Fruit fly (Drosophila melanogaster): ENCODE measurements around the gene CG13144.

Gene CG13144

dm6 chr2L:10519225-10519624 is 28.0 kb upstream of the CG13144 start (continued):
- TF ChIP-seq lola (GFP tag; optimal IDR thresholded peaks at IDR 0.05) (no peak), dmrt93B (GFP tag; optimal IDR thresholded peaks at IDR 0.05) (peak; percentile 53)

dm6 chr2L:10517085-10517484 is 25.8 kb upstream of the CG13144 start, which contains the start of the genes Fatp1 and Lrr47:
TSS of gene Fatp1 (minus strand) at chr2L:10517218.
TSS of gene Lrr47 (plus strand) at chr2L:10517335.
- TF ChIP-seq pan (optimal IDR thresholded peaks at IDR 0.05) (no peak), lola (GFP tag; optimal IDR thresholded peaks at IDR 0.05) (no peak), fru (GFP tag; optimal IDR thresholded peaks at IDR 0.05) (peak; percentile 20), Hr83 (GFP tag; optimal IDR thresholded peaks at IDR 0.05; ENCODE audit: poor library complexity, severe bottlenecking) (peak; percentile 46), woc (GFP tag; optimal IDR thresholded peaks at IDR 0.05) (peak; percentile 25)

dm6 chr2L:10516470-10517048 is 25.3 kb upstream of the CG13144 start:
- no peak for TF ChIP-seq Abd-B (GFP tag; optimal IDR thresholded peaks at IDR 0.05)
- TF ChIP-seq h (GFP tag; optimal IDR thresholded peaks at IDR 0.05) = peak; percentile 66
- no peak for TF ChIP-seq pan (optimal IDR thresholded peaks at IDR 0.05)
- no peak for TF ChIP-seq Jra (GFP tag; optimal IDR thresholded peaks at IDR 0.05)
- TF ChIP-seq CG9705 (GFP tag; optimal IDR thresholded peaks at IDR 0.05) = peak; percentile 32
- peak; percentile 50 for TF ChIP-seq Sp1 (GFP tag; optimal IDR thresholded peaks at IDR 0.05)
- no peak for TF ChIP-seq sv (GFP tag; optimal IDR thresholded peaks at IDR 0.05)
- no peak for TF ChIP-seq dl (GFP tag; optimal IDR thresholded peaks at IDR 0.05; ENCODE audit: insufficient read depth in 1 of 2, partially characterized antibody in 2 of 2)
- no peak for TF ChIP-seq Hr78 (GFP tag; optimal IDR thresholded peaks at IDR 0.05)
- peak; percentile 34 for TF ChIP-seq ey (GFP tag; optimal IDR thresholded peaks at IDR 0.05)
- TF ChIP-seq jim (GFP tag; optimal IDR thresholded peaks at IDR 0.05) = no peak
- no peak for TF ChIP-seq OdsH (GFP tag; optimal IDR thresholded peaks at IDR 0.05)
- no peak for TF ChIP-seq N (GFP tag; optimal IDR thresholded peaks at IDR 0.05)
- TF ChIP-seq brk (GFP tag; optimal IDR thresholded peaks at IDR 0.05) = no peak
- TF ChIP-seq foxo (GFP tag; optimal IDR thresholded peaks at IDR 0.05) = peak in 1 of 2 experiments; percentile 59
- TF ChIP-seq lola (GFP tag; optimal IDR thresholded peaks at IDR 0.05) = no peak
- TF ChIP-seq br (GFP tag; optimal IDR thresholded peaks at IDR 0.05) = peak; percentile 57
- no peak for TF ChIP-seq usp (GFP tag; optimal IDR thresholded peaks at IDR 0.05)
- TF ChIP-seq Rel (GFP tag; optimal IDR thresholded peaks at IDR 0.05) = no peak
- TF ChIP-seq Rel (tag; optimal IDR thresholded peaks at IDR 0.05) = peak; percentile 82
- no peak for TF ChIP-seq CG32264 (GFP tag; optimal IDR thresholded peaks at IDR 0.05)
- TF ChIP-seq Myc (optimal IDR thresholded peaks at IDR 0.05) = no peak
- TF ChIP-seq sage (GFP tag; optimal IDR thresholded peaks at IDR 0.05) = no peak
- TF ChIP-seq Vsx2 (GFP tag; optimal IDR thresholded peaks at IDR 0.05; ENCODE audit: partially characterized antibody) = no peak
- no peak for TF ChIP-seq dmrt93B (GFP tag; optimal IDR thresholded peaks at IDR 0.05)
- TF ChIP-seq woc (GFP tag; optimal IDR thresholded peaks at IDR 0.05) = peak; percentile 38
- TF ChIP-seq Dif (GFP tag; optimal IDR thresholded peaks at IDR 0.05; ENCODE audit: partially characterized antibody) = no peak
- peak; percentile 12 for TF ChIP-seq Hr83 (GFP tag; optimal IDR thresholded peaks at IDR 0.05; ENCODE audit: poor library complexity, severe bottlenecking)
- TF ChIP-seq fru (GFP tag; optimal IDR thresholded peaks at IDR 0.05) = peak; percentile 76
- no peak for TF ChIP-seq CrebA (GFP tag; optimal IDR thresholded peaks at IDR 0.05; ENCODE audit: borderline replicate concordance)
- peak; percentile 60 for TF ChIP-seq Hnf4 (GFP tag; optimal IDR thresholded peaks at IDR 0.05)
- TF ChIP-seq GATAd (GFP tag; optimal IDR thresholded peaks at IDR 0.05) = no peak
- TF ChIP-seq HLH106 (tag; optimal IDR thresholded peaks at IDR 0.05) = peak; percentile 53
- peak; percentile 19 for TF ChIP-seq psq (GFP tag; optimal IDR thresholded peaks at IDR 0.05)
- TF ChIP-seq Dfd (GFP tag; optimal IDR thresholded peaks at IDR 0.05) = no peak
- no peak for TF ChIP-seq dsf (GFP tag; optimal IDR thresholded peaks at IDR 0.05; ENCODE audit: borderline replicate concordance)
- peak; percentile 44 for TF ChIP-seq rgr (GFP tag; optimal IDR thresholded peaks at IDR 0.05)
- TF ChIP-seq Mio (GFP tag; optimal IDR thresholded peaks at IDR 0.05) = no peak
- no peak for TF ChIP-seq tai (GFP tag; optimal IDR thresholded peaks at IDR 0.05)
